Worm (Caenorhabditis elegans) whole organism, L4 larva: Measurements from ENCODE around the gene Y102A11A.9.

ENCODE experiments used
- D1046.2 ChIP-seq: fragments of 200-800 bp; sonication (Bioruptor generic); IDR thresholded peaks from 2 replicates; pipeline ENCODE4 v1.3.6; 2022; ENCODE audit warnings: missing genetic modification characterization, missing compliant biosample characterization
- F44E2.7 ChIP-seq: fragments of 200-800 bp; sonication (Bioruptor generic); IDR thresholded peaks from 2 replicates; pipeline ENCODE4 v2.1.2; 2022; ENCODE audit warnings: missing genetic modification characterization, missing compliant biosample characterization
- ama-1 ChIP-seq: fragments of 150-350 bp; optimal IDR thresholded peaks from 2 replicates; lab custom pipeline; 2014; ENCODE audit warnings: inconsistent platforms, mixed read lengths
- duxl-1 ChIP-seq: sonication (generic microtip); optimal IDR thresholded peaks from 2 replicates; lab custom pipeline; 2016; ENCODE audit warnings: mild to moderate bottlenecking, missing genetic modification characterization, moderate library complexity, missing compliant biosample characterization; ENCODE audit not compliant: poor library complexity
- fkh-10 ChIP-seq: fragments of 150-350 bp; optimal IDR thresholded peaks from 2 replicates; lab custom pipeline; 2014; ENCODE audit warnings: missing biosample characterization, missing genetic modification reagents, missing genetic modification characterization
- nhr-25 ChIP-seq: sonication (generic microtip); optimal IDR thresholded peaks from 2 replicates; lab custom pipeline; 2017; ENCODE audit warnings: missing genetic modification characterization, mild to moderate bottlenecking, missing compliant biosample characterization, antibody characterized with exemption, moderate library complexity, borderline replicate concordance; ENCODE audit not compliant: insufficient read depth
- nhr-42 ChIP-seq: fragments of 200-800 bp; sonication (Bioruptor generic); IDR thresholded peaks from 2 replicates; pipeline ENCODE4 v1.3.6; 2022; ENCODE audit warnings: missing genetic modification characterization, missing compliant biosample characterization
- nhr-76 ChIP-seq: fragments of 150-350 bp; optimal IDR thresholded peaks from 2 replicates; lab custom pipeline; 2014; ENCODE audit warnings: missing biosample characterization, missing genetic modification characterization
- snpc-4 ChIP-seq: fragments of 150-350 bp; optimal IDR thresholded peaks from 2 replicates; lab custom pipeline; 2014; ENCODE audit warnings: missing biosample characterization, missing genetic modification characterization

ce11 chrX:2051602-2052001, 38.7 kb downstream of the Y102A11A.9 start, which contains the start of gene Y102A11A.1:
- TF ChIP-seq nhr-25 (tag; lab: Kevin White, UChicago) (no peak), nhr-42 (GFP tag; lab: Robert Waterston, UW) (no peak), D1046.2 (no peak), fkh-10 (GFP tag; lab: Kevin White, UChicago) (no peak), ama-1 (lab: Kevin White, UChicago) (no peak), snpc-4 (tag; lab: Kevin White, UChicago) (no peak), duxl-1 (no peak), F44E2.7 (no peak), nhr-76 (no peak)
